Worm (Caenorhabditis elegans) whole organism, L3 larva: ENCODE data around the gene rip-1.
"Not testable (repeated sequence)": the region's sequence is repeated elsewhere in the genome, so short reads cannot be mapped to it uniquely, and the experiment has no call there.

Source experiments
- ZK546.5 ChIP-seq: sonication (generic microtip); optimal IDR thresholded peaks from 2 replicates; lab custom pipeline; 2017; ENCODE audit warnings: missing biosample characterization, missing genetic modification characterization
- ceh-28 ChIP-seq: fragments of 150-350 bp; optimal IDR thresholded peaks from 2 replicates; lab custom pipeline; 2014; ENCODE audit warnings: missing biosample characterization, missing genetic modification reagents, missing genetic modification characterization
- ceh-9 ChIP-seq: sonication (generic microtip); optimal IDR thresholded peaks from 2 replicates; lab custom pipeline; 2018; ENCODE audit warnings: missing biosample characterization, missing genetic modification characterization
- egl-27 ChIP-seq: sonication (generic microtip); optimal IDR thresholded peaks from 4 replicates; lab custom pipeline; 2017; ENCODE audit warnings: missing biosample characterization, missing genetic modification reagents, missing genetic modification characterization
- egl-5 ChIP-seq: fragments of 150-350 bp; optimal IDR thresholded peaks from 2 replicates; lab custom pipeline; 2017; ENCODE audit warnings: missing biosample characterization, missing genetic modification reagents, missing genetic modification characterization, inconsistent platforms
- elt-1 ChIP-seq: fragments of 150-350 bp; optimal IDR thresholded peaks from 2 replicates; lab custom pipeline; 2014; ENCODE audit warnings: missing biosample characterization, missing genetic modification characterization
- elt-2 ChIP-seq: sonication (generic microtip); optimal IDR thresholded peaks from 2 replicates; lab custom pipeline; 2016; ENCODE audit warnings: missing genetic modification reagents, mild to moderate bottlenecking, missing genetic modification characterization, missing compliant biosample characterization
- elt-3 ChIP-seq, 3 experiments: fragments of 150-350 bp in 1 of 3; sonication (generic microtip) in 2 of 3; optimal IDR thresholded peaks; 2 replicates in 2 of 3; 4 replicates in 1 of 3; lab custom pipeline; 2014 to 2017; ENCODE audit warnings: missing biosample characterization in 3 of 3, missing genetic modification characterization in 3 of 3
- fos-1 ChIP-seq: fragments of 150-350 bp; optimal IDR thresholded peaks from 2 replicates; lab custom pipeline; 2014; ENCODE audit warnings: missing biosample characterization, missing genetic modification characterization
- hmg-11 ChIP-seq: sonication (generic microtip); optimal IDR thresholded peaks from 2 replicates; lab custom pipeline; 2016; ENCODE audit warnings: missing genetic modification characterization, missing compliant biosample characterization
- jun-1 ChIP-seq: fragments of 150-350 bp; optimal IDR thresholded peaks from 2 replicates; lab custom pipeline; 2014; ENCODE audit warnings: missing biosample characterization, missing genetic modification reagents, missing genetic modification characterization
- lin-15B ChIP-seq: fragments of 150-350 bp; optimal IDR thresholded peaks from 2 replicates; lab custom pipeline; 2014; ENCODE audit warnings: missing biosample characterization, missing genetic modification characterization
- lin-39 ChIP-seq: fragments of 150-350 bp; optimal IDR thresholded peaks from 2 replicates; lab custom pipeline; 2018; ENCODE audit warnings: missing biosample characterization, missing genetic modification reagents, missing genetic modification characterization
- lsy-12 ChIP-seq: sonication (generic microtip); optimal IDR thresholded peaks from 2 replicates; lab custom pipeline; 2016; ENCODE audit warnings: mild to moderate bottlenecking, missing genetic modification characterization, missing compliant biosample characterization
- mdl-1 ChIP-seq: fragments of 150-350 bp; optimal IDR thresholded peaks from 2 replicates; lab custom pipeline; 2014; ENCODE audit warnings: missing biosample characterization, missing genetic modification characterization
- mml-1 ChIP-seq: fragments of 150-350 bp; sonication (generic microtip); optimal IDR thresholded peaks from 3 replicates; lab custom pipeline; 2014; ENCODE audit warnings: missing biosample characterization, missing genetic modification characterization
- nfya-1 ChIP-seq: sonication (generic microtip); optimal IDR thresholded peaks from 2 replicates; lab custom pipeline; 2017; ENCODE audit warnings: missing genetic modification characterization, mild to moderate bottlenecking, missing compliant biosample characterization, antibody characterized with exemption, moderate library complexity; ENCODE audit not compliant: insufficient read depth
- nhr-11 ChIP-seq: fragments of 150-350 bp; optimal IDR thresholded peaks from 2 replicates; lab custom pipeline; 2014; ENCODE audit warnings: missing biosample characterization, missing genetic modification characterization
- nhr-23 ChIP-seq: fragments of 150-350 bp; optimal IDR thresholded peaks from 2 replicates; lab custom pipeline; 2014; ENCODE audit warnings: missing biosample characterization, missing genetic modification reagents, missing genetic modification characterization
- nhr-28 ChIP-seq: fragments of 150-350 bp; optimal IDR thresholded peaks from 2 replicates; lab custom pipeline; 2014; ENCODE audit warnings: missing biosample characterization, missing genetic modification characterization
- nhr-67 ChIP-seq: fragments of 150-350 bp; optimal IDR thresholded peaks from 2 replicates; lab custom pipeline; 2014; ENCODE audit warnings: missing biosample characterization, missing genetic modification characterization
- nhr-76 ChIP-seq: fragments of 150-350 bp; sonication (generic microtip); optimal IDR thresholded peaks from 5 replicates; lab custom pipeline; 2014; ENCODE audit warnings: missing biosample characterization, missing genetic modification characterization
- nhr-77 ChIP-seq: fragments of 150-350 bp; optimal IDR thresholded peaks from 2 replicates; lab custom pipeline; 2014; ENCODE audit warnings: missing biosample characterization, missing genetic modification characterization
- pha-4 ChIP-seq: fragments of 150-350 bp; optimal IDR thresholded peaks from 2 replicates; lab custom pipeline; 2014; ENCODE audit warnings: missing biosample characterization, missing genetic modification reagents, missing genetic modification characterization
- snpc-4 ChIP-seq: fragments of 150-350 bp; optimal IDR thresholded peaks from 2 replicates; lab custom pipeline; 2014; ENCODE audit warnings: missing biosample characterization, missing genetic modification characterization
- tbx-2 ChIP-seq: sonication (generic microtip); optimal IDR thresholded peaks from 2 replicates; lab custom pipeline; 2016; ENCODE audit warnings: mild to moderate bottlenecking, missing genetic modification characterization, missing compliant biosample characterization
- unc-39 ChIP-seq: sonication (generic microtip); optimal IDR thresholded peaks from 4 replicates; lab custom pipeline; 2017; ENCODE audit warnings: missing biosample characterization, missing genetic modification characterization
- zag-1 ChIP-seq: fragments of 150-350 bp; optimal IDR thresholded peaks from 2 replicates; lab custom pipeline; 2014; ENCODE audit warnings: missing biosample characterization, missing genetic modification characterization
- ztf-11 ChIP-seq: fragments of 150-350 bp; optimal IDR thresholded peaks from 2 replicates; lab custom pipeline; 2014; ENCODE audit warnings: missing biosample characterization, missing genetic modification characterization
- ztf-4 ChIP-seq: fragments of 150-350 bp; optimal IDR thresholded peaks from 2 replicates; lab custom pipeline; 2014; ENCODE audit warnings: missing biosample characterization, missing genetic modification characterization

Gene rip-1

ce11 chrIII:10266824-10267223 is 8.3 kb upstream of the rip-1 start, which contains the start of gene inpp-4B:
inpp-4B (minus strand) TSS chrIII:10266877.
- not testable (repeated sequence) for TF ChIP-seq unc-39 (tag; lab: Kevin White, UChicago); elt-1; nhr-28 (tag; lab: Kevin White, UChicago)

DNA sequence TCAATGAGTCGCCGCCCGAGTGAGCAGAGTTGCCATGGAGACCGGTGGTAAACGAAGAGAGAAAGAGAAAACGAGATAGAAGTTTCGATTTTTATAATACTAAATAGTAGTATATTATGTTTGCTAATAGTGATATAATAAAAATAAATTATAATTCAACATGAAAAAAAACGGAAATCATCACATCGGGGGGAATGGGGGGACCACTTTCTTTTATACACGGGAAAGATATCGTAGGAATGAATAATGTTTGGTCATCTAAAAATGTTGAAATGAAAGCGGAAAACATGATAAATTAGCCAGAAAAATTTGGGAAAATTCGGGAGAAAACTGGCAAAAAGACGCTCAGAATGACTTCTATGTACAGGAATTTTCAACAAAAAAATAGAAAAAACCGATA is 3.1 kb upstream of the rip-1 start, which contains the start of gene bbs-5:
Gene bbs-5, minus strand, starts transcription at position 101 of the 400 bp plus-strand sequence.
- TF ChIP-seq ceh-28 (no peak), unc-39 (tag; lab: Kevin White, UChicago) (no peak), nfya-1 (tag; lab: Kevin White, UChicago) (no peak), nhr-76 (tag; lab: Kevin White, UChicago) (no peak), lin-15B (tag; lab: Kevin White, UChicago) (no peak)

DNA sequence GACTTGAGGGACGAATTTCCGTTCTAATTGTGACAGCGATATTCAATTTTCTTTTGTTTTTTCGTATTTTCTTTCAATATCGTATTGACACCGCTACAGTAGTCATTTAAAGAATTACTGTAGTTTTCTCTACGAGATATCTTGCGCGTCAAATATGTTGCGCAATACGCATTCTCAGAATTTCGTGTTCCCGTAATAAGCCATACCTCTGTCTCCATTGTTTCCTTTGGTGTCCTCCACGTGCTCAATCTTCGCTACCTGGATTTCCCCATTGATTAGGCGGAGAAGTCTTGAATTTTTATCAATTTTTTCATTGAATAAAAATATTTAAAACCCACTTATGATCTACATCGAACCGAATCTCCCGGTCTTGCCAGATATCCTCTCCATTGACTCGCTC is 2.7 kb upstream of the rip-1 start:
- TF ChIP-seq egl-27 (tag; lab: Kevin White, UChicago) (no peak), nhr-23 (tag; lab: Kevin White, UChicago) (no peak), fos-1 (tag; lab: Kevin White, UChicago) (no peak), jun-1 (tag; lab: Kevin White, UChicago) (no peak), pha-4 (no peak), ceh-9 (no peak)

- peak; percentile 13 for TF ChIP-seq nhr-23 (tag; lab: Kevin White, UChicago)
- TF ChIP-seq tbx-2 (tag; lab: Kevin White, UChicago): no peak
- no peak for TF ChIP-seq lsy-12 (tag; lab: Kevin White, UChicago)
Observed at ce11 chrIII:10254583-10254982, 4.0 kb downstream of the rip-1 start, which contains the start of gene R01H10.4. R01H10.4 (plus strand) TSS chrIII:10254818.

ce11 chrIII:10253334-10253733 is 5.2 kb downstream of the rip-1 start:
- TF ChIP-seq nhr-28 (tag; lab: Kevin White, UChicago) (no peak), lin-39 (no peak), lsy-12 (tag; lab: Kevin White, UChicago) (no peak), mdl-1 (no peak), ztf-11 (no peak), hmg-11 (tag; lab: Kevin White, UChicago) (no peak), ZK546.5 (tag; lab: Kevin White, UChicago) (no peak), mml-1 (tag; lab: Kevin White, UChicago) (no peak), pha-4 (no peak)

ce11 chrIII:10251114-10251513 is 7.4 kb downstream of the rip-1 start:
- TF ChIP-seq elt-1 (no peak), egl-27 (tag; lab: Kevin White, UChicago) (no peak), nhr-11 (tag; lab: Kevin White, UChicago) (no peak), zag-1 (tag; lab: Kevin White, UChicago) (no peak), nhr-67 (no peak), ceh-28 (no peak), elt-2 (tag; lab: Kevin White, UChicago) (no peak), ztf-4 (tag; lab: Kevin White, UChicago) (no peak), nhr-77 (tag; lab: Kevin White, UChicago) (no peak)

- TF ChIP-seq elt-2 (tag; lab: Kevin White, UChicago) (peak; percentile 7), pha-4 (peak; percentile 62), lin-15B (tag; lab: Kevin White, UChicago) (peak; percentile 62), snpc-4 (tag; lab: Kevin White, UChicago) (peak; percentile 54), ztf-4 (tag; lab: Kevin White, UChicago) (no peak), nfya-1 (tag; lab: Kevin White, UChicago) (peak; percentile 42), lin-39 (peak; percentile 25), egl-5 (tag; lab: Kevin White, UChicago) (no peak), elt-3 (tag; optimal IDR thresholded peaks at IDR 0.05; lab: Kevin White, UChicago) (no peak)
- TF ChIP-seq, all 47 proteins: peak for 6
Observed at ce11 chrIII:10248441-10249137, 10.0 kb downstream of the rip-1 start, which contains the start of the genes div-1 and cor-1. div-1 (minus strand) TSS chrIII:10248559. cor-1 (plus strand) TSS chrIII:10249111.
